Fruit fly (Drosophila melanogaster) whole organism, wandering third instar larva: ENCODE measurements around the gene faf.

Experiments used
- CG32264 ChIP-seq: fragments of 200-800 bp; sonication (Bioruptor generic); optimal IDR thresholded peaks from 2 replicates; lab custom pipeline; 2016; ENCODE audit warnings: missing biosample characterization, missing genetic modification characterization
- CrebA ChIP-seq: fragments of 200-800 bp; sonication (Bioruptor generic); optimal IDR thresholded peaks from 2 replicates; lab custom pipeline; 2016; ENCODE audit warnings: missing biosample characterization, mild to moderate bottlenecking, missing genetic modification characterization, borderline replicate concordance
- Dfd ChIP-seq: fragments of >200 bp; optimal IDR thresholded peaks from 2 replicates; lab custom pipeline; 2017; ENCODE audit warnings: missing biosample characterization, missing genetic modification characterization
- Dif ChIP-seq: fragments of 200-275, 200-300 bp; sonication (Bioruptor generic); optimal IDR thresholded peaks from 2 replicates; lab custom pipeline; 2018; ENCODE audit warnings: missing biosample characterization, missing genetic modification characterization; ENCODE audit not compliant: partially characterized antibody
- N ChIP-seq: fragments of >200 bp; optimal IDR thresholded peaks from 2 replicates; lab custom pipeline; 2018; ENCODE audit warnings: missing biosample characterization, missing external identifiers, missing genetic modification characterization
- OdsH ChIP-seq: fragments of 200-800 bp; sonication (Bioruptor generic); optimal IDR thresholded peaks from 2 replicates; lab custom pipeline; 2016; ENCODE audit warnings: missing biosample characterization, mild to moderate bottlenecking, missing genetic modification characterization
- brk ChIP-seq: fragments of 200-800 bp; sonication (Bioruptor generic); optimal IDR thresholded peaks from 2 replicates; lab custom pipeline; 2016; ENCODE audit warnings: missing biosample characterization, mild to moderate bottlenecking, missing genetic modification characterization
- h ChIP-seq: fragments of 200-800 bp; sonication (Bioruptor generic); optimal IDR thresholded peaks from 3 replicates; lab custom pipeline; 2016; ENCODE audit warnings: missing biosample characterization, mild to moderate bottlenecking, missing genetic modification characterization
- pan ChIP-seq: fragments of >200 bp; optimal IDR thresholded peaks from 2 replicates; lab custom pipeline; 2017
- psq ChIP-seq: fragments of 200-800 bp; sonication (Bioruptor generic); optimal IDR thresholded peaks from 3 replicates; lab custom pipeline; 2017; ENCODE audit warnings: missing biosample characterization, mild to moderate bottlenecking, missing genetic modification characterization, moderate library complexity
- sage ChIP-seq: fragments of 200-800 bp; sonication (Bioruptor generic); optimal IDR thresholded peaks from 2 replicates; lab custom pipeline; 2016; ENCODE audit warnings: missing biosample characterization, mild to moderate bottlenecking, missing genetic modification characterization
- sv ChIP-seq: fragments of 200-800 bp; sonication (Bioruptor generic); optimal IDR thresholded peaks from 3 replicates; lab custom pipeline; 2016; ENCODE audit warnings: missing biosample characterization, missing genetic modification characterization

DNA sequence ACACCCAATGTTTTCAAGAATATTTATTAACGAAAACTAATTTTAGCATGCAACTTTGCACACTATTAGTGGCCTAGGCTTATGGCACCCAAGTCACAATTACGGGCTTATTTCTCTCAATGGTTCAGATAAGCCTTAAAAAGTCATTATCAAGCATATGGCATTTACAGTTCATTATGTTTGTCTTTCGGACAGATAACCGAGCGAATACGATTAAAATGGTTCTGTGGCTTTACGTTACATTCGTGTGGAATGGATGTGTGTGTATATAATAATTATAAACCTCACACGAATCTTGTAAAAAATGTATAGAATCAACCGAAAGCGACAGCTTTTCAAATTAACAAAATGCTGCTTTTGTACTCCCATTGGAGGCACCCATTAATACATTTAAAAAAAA lies 31.8 kb downstream of the faf start:
- no peak for TF ChIP-seq psq (GFP tag; lab: Kevin White, UChicago)
- TF ChIP-seq h: no peak
- TF ChIP-seq pan (lab: Kevin White, UChicago): no peak
- TF ChIP-seq CG32264 (GFP tag; lab: Kevin White, UChicago): no peak
- TF ChIP-seq CrebA: no peak
- no peak for TF ChIP-seq OdsH (GFP tag; lab: Kevin White, UChicago)
- no peak for TF ChIP-seq Dfd (GFP tag; lab: Kevin White, UChicago)
- peak; percentile 15 for TF ChIP-seq sage
- no peak for TF ChIP-seq Dif (GFP tag; lab: Kevin White, UChicago)
- TF ChIP-seq brk (GFP tag; lab: Kevin White, UChicago): no peak
- no peak for TF ChIP-seq N (GFP tag; lab: Kevin White, UChicago)
- no peak for TF ChIP-seq sv (GFP tag; lab: Kevin White, UChicago)
